Worm (Caenorhabditis elegans): ENCODE results near the gene ddx-23.

ce11 chrIII:5882823-5883222, 29.8 kb upstream of the ddx-23 start, which contains the start of gene F01F1.14:
- TF ChIP-seq dao-5 (tag; optimal IDR thresholded peaks at IDR 0.05) (no peak), him-1 (tag; optimal IDR thresholded peaks at IDR 0.05) (no peak), W03F9.2 (tag; optimal IDR thresholded peaks at IDR 0.05) (no peak)
